Fruit fly (Drosophila melanogaster): ENCODE results near the gene Apc2.

Gene Apc2

dm6 chr3R:24151924-24152809, 11.6 kb upstream of the Apc2 start, which contains the start of the genes p38a and CG6178:
p38a (minus strand) TSS chr3R:24152321.
CG6178 (plus strand) TSS chr3R:24152347.
- TF ChIP-seq Snoo (tag; optimal IDR thresholded peaks at IDR 0.05) (peak; percentile 98), CG15710 (tag; optimal IDR thresholded peaks at IDR 0.05) (peak; percentile 99), CG13204 (GFP tag; optimal IDR thresholded peaks at IDR 0.05) (peak; percentile 89), gl (tag; optimal IDR thresholded peaks at IDR 0.05) (peak; percentile 74), Pif1B (GFP tag; optimal IDR thresholded peaks at IDR 0.05) (peak; percentile 97), rn (GFP tag; IDR thresholded peaks at IDR 0.05) (peak; percentile 97), CG8159 (tag; optimal IDR thresholded peaks at IDR 0.05) (peak; percentile 99), CG34367 (tag; optimal IDR thresholded peaks at IDR 0.05) (peak; percentile 94), CG4496 (GFP tag; IDR thresholded peaks at IDR 0.05) (peak; percentile 97), EcR (GFP tag; optimal IDR thresholded peaks at IDR 0.05) (peak; percentile 63), CG12605 (GFP tag; IDR thresholded peaks at IDR 0.05) (peak; percentile 89), Ets98B (GFP tag; IDR thresholded peaks at IDR 0.05) (peak; percentile 97), CG32121 (GFP tag; IDR thresholded peaks at IDR 0.05) (peak; percentile 98), CG10348 (GFP tag; IDR thresholded peaks at IDR 0.05) (peak; percentile 91), fd96Ca (GFP tag; IDR thresholded peaks at IDR 0.05) (peak; percentile 95), CG14655 (GFP tag; optimal IDR thresholded peaks at IDR 0.05) (peak; percentile 99), CG9948 (tag; optimal IDR thresholded peaks at IDR 0.05) (peak; percentile 99), Pif1A (GFP tag; optimal IDR thresholded peaks at IDR 0.05) (peak; percentile 91), CG8301 (tag; optimal IDR thresholded peaks at IDR 0.05) (peak; percentile 98), D1 (tag; optimal IDR thresholded peaks at IDR 0.05) (no peak), CG17806 (tag; optimal IDR thresholded peaks at IDR 0.05) (peak; percentile 98)

DNA sequence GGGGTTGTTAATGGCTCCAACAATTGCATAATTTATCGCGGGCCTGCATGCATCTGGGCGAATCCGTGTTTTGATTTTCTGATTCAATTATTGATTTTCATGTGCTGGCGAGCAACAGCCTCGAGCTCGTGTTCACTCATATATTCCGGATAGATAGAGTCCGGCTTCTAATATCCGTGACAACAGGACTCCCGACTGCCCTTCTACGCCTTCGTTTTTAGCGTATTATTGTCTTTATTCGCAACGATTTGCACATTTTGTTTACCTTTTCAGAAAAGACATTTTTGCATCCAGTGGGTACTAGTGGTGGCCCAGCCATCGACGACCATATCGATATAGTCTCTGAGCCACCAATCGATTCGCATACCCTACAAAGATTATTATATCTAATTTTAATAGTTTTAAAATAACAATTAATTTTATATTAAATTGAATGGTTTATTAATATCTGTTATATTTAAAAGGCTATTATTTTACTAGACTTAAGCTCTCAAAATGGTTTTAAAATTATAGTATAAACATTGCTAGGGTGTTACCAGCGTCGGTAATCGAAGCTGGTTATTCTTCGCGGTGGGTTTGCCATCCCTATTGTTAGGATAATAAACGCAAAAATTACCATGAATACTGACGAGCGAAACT, 2.5 kb upstream of the Apc2 start, which contains the start of the genes Myo95E and TBC1d7:
TSS of gene Myo95E (minus strand) at position 326 of the 639 bp plus-strand sequence.
TSS of gene TBC1d7 (plus strand) at position 555 of the 639 bp plus-strand sequence.
- TF ChIP-seq gl (tag; optimal IDR thresholded peaks at IDR 0.05) (peak; percentile 75), Ets98B (GFP tag; IDR thresholded peaks at IDR 0.05) (peak; percentile 93), CG8301 (tag; optimal IDR thresholded peaks at IDR 0.05) (peak; percentile 85), CG9948 (tag; optimal IDR thresholded peaks at IDR 0.05) (peak; percentile 87), CG4496 (GFP tag; IDR thresholded peaks at IDR 0.05) (peak; percentile 94), CG32121 (GFP tag; IDR thresholded peaks at IDR 0.05) (peak; percentile 94), CG17806 (tag; optimal IDR thresholded peaks at IDR 0.05) (peak; percentile 87), EcR (GFP tag; optimal IDR thresholded peaks at IDR 0.05) (peak; percentile 36), Pif1A (GFP tag; optimal IDR thresholded peaks at IDR 0.05) (no peak), fd96Ca (GFP tag; IDR thresholded peaks at IDR 0.05) (peak; percentile 91), CG13204 (GFP tag; optimal IDR thresholded peaks at IDR 0.05) (no peak), Snoo (tag; optimal IDR thresholded peaks at IDR 0.05) (peak; percentile 89), CG12605 (GFP tag; IDR thresholded peaks at IDR 0.05) (peak; percentile 93), CG34367 (tag; optimal IDR thresholded peaks at IDR 0.05) (peak; percentile 84), Pif1B (GFP tag; optimal IDR thresholded peaks at IDR 0.05) (peak; percentile 87), rn (GFP tag; IDR thresholded peaks at IDR 0.05) (peak; percentile 85), CG15710 (tag; optimal IDR thresholded peaks at IDR 0.05) (peak; percentile 92), CG8159 (tag; optimal IDR thresholded peaks at IDR 0.05) (peak; percentile 91), CG10348 (GFP tag; IDR thresholded peaks at IDR 0.05) (peak; percentile 86), CG14655 (GFP tag; optimal IDR thresholded peaks at IDR 0.05) (no peak), D1 (tag; optimal IDR thresholded peaks at IDR 0.05) (no peak)

DNA sequence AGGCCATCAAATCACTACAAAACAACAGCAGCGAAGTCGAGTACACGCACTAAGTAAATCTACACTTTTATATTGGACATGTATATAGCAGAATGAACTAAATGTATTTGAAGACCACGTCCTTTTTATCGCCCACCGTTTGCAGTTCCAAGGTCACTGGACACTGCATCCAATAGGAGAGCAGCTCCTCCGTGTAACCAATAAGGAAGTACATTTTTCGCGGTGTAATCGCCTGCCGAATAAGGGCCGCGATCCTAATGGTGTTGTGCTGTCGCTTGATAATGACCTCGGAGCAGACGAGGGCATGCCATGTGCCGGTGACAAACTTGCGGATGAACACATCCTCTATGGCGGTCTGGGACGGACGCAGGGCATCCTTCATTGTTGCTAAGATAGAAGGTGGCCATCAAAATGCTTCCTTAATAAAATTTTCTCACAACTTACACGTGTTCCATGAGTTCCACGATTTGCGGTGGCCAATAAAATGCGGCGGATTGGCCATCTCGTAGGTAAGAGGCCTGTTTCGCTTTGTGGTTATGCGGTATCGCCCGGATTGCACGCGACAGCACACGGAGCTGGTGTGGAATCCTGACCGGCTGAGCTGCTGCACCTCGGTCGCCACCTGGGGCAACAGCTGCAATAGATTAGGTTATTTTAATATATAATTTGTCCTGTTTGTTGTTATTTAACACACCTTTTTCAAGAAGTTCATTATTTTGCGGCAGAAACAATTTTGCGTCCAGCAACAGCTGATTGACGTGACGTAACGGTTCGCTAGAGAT, 801 bp upstream of the Apc2 start, which contains the start of gene mRpS24:
TSS of gene mRpS24 (minus strand) at position 772 of the 782 bp plus-strand sequence.
- TF ChIP-seq CG12605 (GFP tag; IDR thresholded peaks at IDR 0.05) = no peak

DNA sequence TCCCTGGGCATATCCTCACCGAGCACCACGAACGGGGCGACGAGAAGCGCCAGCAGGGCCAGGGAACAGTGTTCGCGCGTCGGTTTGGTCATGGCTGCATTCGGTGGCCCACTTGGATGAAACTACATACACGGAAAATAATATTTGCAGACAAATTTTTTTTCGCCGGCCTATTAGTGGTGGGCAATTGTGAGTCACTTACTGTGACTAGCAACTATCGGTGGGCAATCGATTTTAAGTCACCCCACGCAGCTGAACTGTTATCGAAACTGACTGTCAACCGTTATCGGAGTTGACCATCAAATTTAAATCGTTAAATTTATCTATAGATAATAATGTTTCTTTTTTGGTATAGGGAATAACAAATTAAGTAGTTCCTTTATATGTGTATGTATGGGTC, 5.6 kb downstream of the Apc2 start, which contains the start of gene CG5510:
TSS of gene CG5510 (minus strand) at position 201 of the 400 bp plus-strand sequence.
- TF ChIP-seq CG13204 (GFP tag; optimal IDR thresholded peaks at IDR 0.05) (no peak), CG4496 (GFP tag; IDR thresholded peaks at IDR 0.05) (peak; percentile 39; the same call in 1 of the 3 replicates), CG8301 (tag; optimal IDR thresholded peaks at IDR 0.05) (no peak), CG15710 (tag; optimal IDR thresholded peaks at IDR 0.05) (peak; percentile 3), Ets98B (GFP tag; IDR thresholded peaks at IDR 0.05) (no peak; the same call in 1 of the 2 replicates), CG10348 (GFP tag; IDR thresholded peaks at IDR 0.05) (no peak), CG12605 (GFP tag; IDR thresholded peaks at IDR 0.05) (no peak), CG8159 (tag; optimal IDR thresholded peaks at IDR 0.05) (no peak), EcR (GFP tag; optimal IDR thresholded peaks at IDR 0.05) (no peak), CG32121 (GFP tag; IDR thresholded peaks at IDR 0.05) (no peak), Pif1B (GFP tag; optimal IDR thresholded peaks at IDR 0.05) (no peak)

DNA sequence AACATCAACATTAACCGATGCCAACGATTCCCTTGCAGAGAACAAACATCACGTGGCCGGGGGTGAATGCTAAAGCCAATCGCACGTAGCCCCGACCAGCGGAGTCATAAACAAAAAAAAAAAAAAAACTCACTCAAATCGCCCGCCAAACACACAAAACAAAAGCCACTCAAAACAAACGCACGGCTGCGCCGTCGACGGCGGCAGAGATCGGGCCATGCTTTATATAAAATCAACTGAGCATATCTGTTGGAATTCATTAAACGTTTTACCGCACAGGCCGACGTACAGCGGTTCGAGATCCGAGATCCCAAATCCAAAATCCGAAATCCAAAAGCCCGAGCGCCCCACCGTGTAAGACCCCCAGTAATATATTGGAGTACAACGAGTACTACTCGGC, 8.6 kb downstream of the Apc2 start, which contains the start of gene CG13606:
TSS of gene CG13606 (plus strand) at position 250 of the 400 bp plus-strand sequence.
- TF ChIP-seq Pif1A (GFP tag; optimal IDR thresholded peaks at IDR 0.05) (no peak), CG32121 (GFP tag; IDR thresholded peaks at IDR 0.05) (no peak), CG34367 (tag; optimal IDR thresholded peaks at IDR 0.05) (no peak), CG13204 (GFP tag; optimal IDR thresholded peaks at IDR 0.05) (no peak), CG4496 (GFP tag; IDR thresholded peaks at IDR 0.05) (peak; percentile 11; the same call in 1 of the 3 replicates)
